Worm (Caenorhabditis elegans) whole organism, late embryonic: Measurements from ENCODE around the gene C06B3.7.

Experiments
- ama-1 ChIP-seq: fragments of 150-350 bp; optimal IDR thresholded peaks from 2 replicates; lab custom pipeline; 2014
- ceh-19 ChIP-seq: fragments of 200-800 bp; sonication (Bioruptor generic); optimal IDR thresholded peaks from 2 replicates; lab custom pipeline; 2018; ENCODE audit warnings: mild to moderate bottlenecking, missing genetic modification characterization, missing compliant biosample characterization
- ceh-30 ChIP-seq: fragments of 150-350 bp; optimal IDR thresholded peaks from 2 replicates; lab custom pipeline; 2014; ENCODE audit warnings: missing biosample characterization, missing genetic modification characterization
- fkh-10 ChIP-seq: fragments of 150-350 bp; optimal IDR thresholded peaks from 2 replicates; lab custom pipeline; 2014; ENCODE audit warnings: missing biosample characterization, missing genetic modification reagents, missing genetic modification characterization
- nhr-11 ChIP-seq: fragments of 150-350 bp; optimal IDR thresholded peaks from 2 replicates; lab custom pipeline; 2014; ENCODE audit warnings: missing biosample characterization, missing genetic modification characterization
- pat-9 ChIP-seq: fragments of 200-800 bp; sonication (Bioruptor generic); optimal IDR thresholded peaks from 2 replicates; lab custom pipeline; 2018; ENCODE audit warnings: mild to moderate bottlenecking, missing genetic modification characterization, moderate library complexity, missing compliant biosample characterization
- pax-1 ChIP-seq: fragments of 150-350 bp; optimal IDR thresholded peaks from 2 replicates; lab custom pipeline; 2014; ENCODE audit warnings: missing biosample characterization, missing genetic modification characterization
- pha-4 ChIP-seq: fragments of 150-350 bp; optimal IDR thresholded peaks from 2 replicates; lab custom pipeline; 2018; ENCODE audit warnings: missing biosample characterization, missing genetic modification reagents, missing genetic modification characterization
- rnt-1 ChIP-seq: sonication (generic microtip); optimal IDR thresholded peaks from 2 replicates; lab custom pipeline; 2016; ENCODE audit warnings: missing genetic modification characterization, missing compliant biosample characterization
- sox-4 ChIP-seq: sonication (generic microtip); optimal IDR thresholded peaks from 2 replicates; lab custom pipeline; 2017; ENCODE audit warnings: mild to moderate bottlenecking, missing genetic modification characterization, inconsistent platforms, missing compliant biosample characterization
- unc-42 ChIP-seq: sonication (generic microtip); optimal IDR thresholded peaks from 2 replicates; lab custom pipeline; 2016; ENCODE audit warnings: missing genotype, missing genetic modification characterization, missing compliant biosample characterization
- zip-5 ChIP-seq: sonication (generic microtip); optimal IDR thresholded peaks from 2 replicates; lab custom pipeline; 2016; ENCODE audit warnings: missing genetic modification characterization, missing compliant biosample characterization
- ztf-16 ChIP-seq: sonication (generic microtip); optimal IDR thresholded peaks from 2 replicates; lab custom pipeline; 2017; ENCODE audit warnings: missing genetic modification characterization, missing compliant biosample characterization

ce11 chrV:13872895-13873294, 36.6 kb upstream of the C06B3.7 start, which contains the start of gene cpt-5:
- TF ChIP-seq zip-5 (tag; lab: Kevin White, UChicago) (no peak), pha-4 (tag; lab: Kevin White, UChicago) (no peak), sox-4 (tag; lab: Kevin White, UChicago) (no peak), nhr-11 (tag; lab: Kevin White, UChicago) (no peak), ceh-30 (tag; lab: Kevin White, UChicago) (no peak), ceh-19 (GFP tag; lab: Kevin White, UChicago) (no peak), fkh-10 (GFP tag; lab: Kevin White, UChicago) (no peak), rnt-1 (tag; lab: Kevin White, UChicago) (no peak), ztf-16 (no peak), pat-9 (no peak), unc-42 (tag; lab: Kevin White, UChicago) (no peak), pax-1 (tag; lab: Kevin White, UChicago) (no peak), ama-1 (lab: Kevin White, UChicago) (no peak)
